Worm (Caenorhabditis elegans): ENCODE measurements around the gene otpl-1.

otpl-1 gene

DNA sequence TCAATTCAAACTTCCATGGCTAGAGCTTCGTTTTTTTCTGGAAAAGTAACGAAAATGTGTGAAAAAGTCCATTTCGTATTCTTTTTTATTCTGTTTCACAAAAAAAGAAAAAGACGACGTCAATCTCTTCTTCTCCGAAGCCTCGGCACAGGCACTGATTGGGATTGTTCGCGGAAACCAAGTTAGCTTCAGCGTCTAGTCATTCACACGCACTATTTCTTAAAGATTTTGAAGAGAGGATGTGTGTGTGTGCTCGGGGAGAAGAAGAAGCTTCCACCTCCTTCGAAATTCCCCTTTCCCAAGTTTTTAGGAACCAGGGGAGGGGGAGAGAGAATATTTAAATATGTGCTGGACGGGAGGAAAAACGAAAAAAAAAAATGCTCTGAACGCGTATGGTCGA lies 57.7 kb downstream of the otpl-1 start:
- TF ChIP-seq nfya-1 (tag; optimal IDR thresholded peaks at IDR 0.05; ENCODE audit: insufficient read depth) (peak; percentile 25), fkh-10 (GFP tag; optimal IDR thresholded peaks at IDR 0.05) (peak; percentile 84), nhr-237 (tag; optimal IDR thresholded peaks at IDR 0.05) (no peak)

Measured in whole organism, L3 larva.